Worm (Caenorhabditis elegans): Measurements from ENCODE around the gene F49C5.16.
A peak's percentile ranks its signal among the peaks of the same experiment; 100 is the strongest.

Gene F49C5.16

ce11 chrII:12542594-12542997, 5.1 kb upstream of the F49C5.16 start (continued):
- TF ChIP-seq F49E8.2 (tag; optimal IDR thresholded peaks at IDR 0.05; ENCODE audit: insufficient read depth) (peak; percentile 11), C17E4.6 (GFP tag; IDR thresholded peaks at IDR 0.05) (no peak), repo-1 (tag; optimal IDR thresholded peaks at IDR 0.05) (peak; percentile 45), fkh-3 (tag; optimal IDR thresholded peaks at IDR 0.05) (peak; percentile 27), cebp-1 (GFP tag; IDR thresholded peaks at IDR 0.05) (no peak), cebp-1 (tag; optimal IDR thresholded peaks at IDR 0.05) (no peak), him-1 (tag; optimal IDR thresholded peaks at IDR 0.05) (peak; percentile 42), T26A5.8 (tag; optimal IDR thresholded peaks at IDR 0.05) (no peak), nhr-80 (tag; optimal IDR thresholded peaks at IDR 0.05) (peak; percentile 39), cebp-2 (GFP tag; IDR thresholded peaks at IDR 0.05) (0 out of 2 replicates have a peak, but pooled peaks have one; percentile 21), F55B11.4 (tag; optimal IDR thresholded peaks at IDR 0.05; ENCODE audit: borderline replicate concordance, insufficient read depth) (no peak), F33H1.4 (GFP tag; IDR thresholded peaks at IDR 0.05) (no peak), hsf-1 (GFP tag; IDR thresholded peaks at IDR 0.05) (no peak), snpc-3.4 (tag; optimal IDR thresholded peaks at IDR 0.05) (peak; percentile 54), nfyb-1 (GFP tag; IDR thresholded peaks at IDR 0.05) (peak; percentile 72), ztf-22 (GFP tag; optimal IDR thresholded peaks at IDR 0.05) (no peak), B0035.1 (tag; optimal IDR thresholded peaks at IDR 0.05) (no peak), let-607 (tag; optimal IDR thresholded peaks at IDR 0.05) (no peak), somi-1 (GFP tag; optimal IDR thresholded peaks at IDR 0.05) (no peak), ztf-18 (tag; optimal IDR thresholded peaks at IDR 0.05) (peak; percentile 42), die-1 (tag; optimal IDR thresholded peaks at IDR 0.05) (peak; percentile 69), rcor-1 (GFP tag; IDR thresholded peaks at IDR 0.05) (0 out of 2 replicates have a peak, but pooled peaks have one; percentile 34), lin-54 (GFP tag; optimal IDR thresholded peaks at IDR 0.05) (peak; percentile 1), attf-5 (GFP tag; optimal IDR thresholded peaks at IDR 0.05) (no peak), snpc-1.1 (tag; optimal IDR thresholded peaks at IDR 0.05; ENCODE audit: insufficient read depth) (peak; percentile 44), hrde-1 (tag; optimal IDR thresholded peaks at IDR 0.05; ENCODE audit: borderline replicate concordance) (peak; percentile 67), ama-1 (optimal IDR thresholded peaks at IDR 0.05) (no peak), ama-1 (GFP tag; optimal IDR thresholded peaks at IDR 0.05) (no peak), ZK185.1 (tag; optimal IDR thresholded peaks at IDR 0.05; ENCODE audit: poor library complexity, severe bottlenecking) (peak; percentile 48), ceh-79 (tag; optimal IDR thresholded peaks at IDR 0.05) (no peak), hlh-26 (GFP tag; conservative IDR thresholded peaks at IDR 0.05) (no peak), ekl-4 (GFP tag; IDR thresholded peaks at IDR 0.05) (0 out of 2 replicates have a peak, but pooled peaks have one; percentile 21), lsy-27 (tag; optimal IDR thresholded peaks at IDR 0.05; ENCODE audit: borderline replicate concordance, insufficient read depth) (no peak), K12H6.12 (tag; optimal IDR thresholded peaks at IDR 0.05) (no peak), hmg-1.2 (GFP tag; IDR thresholded peaks at IDR 0.05) (peak; percentile 48), lin-35 (GFP tag; optimal IDR thresholded peaks at IDR 0.05) (no peak), madf-8 (GFP tag; conservative IDR thresholded peaks at IDR 0.05) (no peak), F23B12.7 (tag; optimal IDR thresholded peaks at IDR 0.05; ENCODE audit: insufficient read depth) (no peak), athp-1 (tag; optimal IDR thresholded peaks at IDR 0.05) (peak; percentile 19), lin-40 (tag; optimal IDR thresholded peaks at IDR 0.05) (no peak), mel-28 (tag; optimal IDR thresholded peaks at IDR 0.05; ENCODE audit: borderline replicate concordance) (no peak), egrh-3 (GFP tag; IDR thresholded peaks at IDR 0.05) (no peak), ztf-6 (GFP tag; IDR thresholded peaks at IDR 0.05) (no peak), ceh-58 (GFP tag; IDR thresholded peaks at IDR 0.05) (no peak), bed-1 (GFP tag; IDR thresholded peaks at IDR 0.05) (no peak), ztf-25 (GFP tag; IDR thresholded peaks at IDR 0.05) (peak; percentile 36; the same call in 1 of the 2 replicates), madf-3 (GFP tag; IDR thresholded peaks at IDR 0.05) (no peak), attf-3 (GFP tag; conservative IDR thresholded peaks at IDR 0.05) (no peak)

All from whole organism, young adult.